Fruit fly (Drosophila melanogaster): ENCODE data around the gene RpS6.

DNA sequence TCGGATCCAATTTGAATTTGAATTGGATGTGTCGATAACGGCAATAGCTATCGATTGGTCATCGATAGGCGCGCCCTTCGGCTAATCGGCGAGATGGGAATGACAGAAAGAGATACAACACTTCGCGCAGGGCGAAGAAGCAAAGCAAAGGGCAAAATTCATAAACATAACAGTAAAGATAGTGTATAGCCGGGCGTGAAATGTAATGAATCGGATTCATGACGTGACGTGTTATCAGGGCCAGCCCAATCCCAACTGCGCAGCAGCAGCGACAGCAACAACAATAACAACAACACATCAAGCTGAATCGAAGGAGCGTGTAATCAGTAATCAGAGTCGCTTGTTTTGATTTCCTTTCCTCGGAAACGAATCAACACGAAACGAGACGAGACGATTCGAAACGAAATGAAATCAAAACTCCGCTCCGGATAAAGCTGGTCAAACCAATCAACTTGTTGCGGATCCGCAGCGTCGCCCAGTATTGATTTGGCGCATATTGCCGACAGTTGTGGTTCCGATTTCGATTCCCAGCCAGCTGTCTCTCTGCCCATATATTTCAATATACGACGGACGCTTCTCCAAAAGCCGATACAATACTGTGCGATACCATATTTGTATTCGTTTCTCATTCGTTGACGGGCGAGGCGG, 11.0 kb upstream of the RpS6 start, which contains the start of gene snz:
- TF ChIP-seq usp (GFP tag; optimal IDR thresholded peaks at IDR 0.05) (no peak), CG32264 (GFP tag; optimal IDR thresholded peaks at IDR 0.05) (no peak), Dfd (GFP tag; optimal IDR thresholded peaks at IDR 0.05) (no peak), Hnf4 (GFP tag; optimal IDR thresholded peaks at IDR 0.05) (no peak)
